Fruit fly (Drosophila melanogaster) whole organism, embryonic: ENCODE results near the gene tral.

Experiments
- ATbp ChIP-seq: fragments of 200-800 bp; sonication (Bioruptor generic); optimal IDR thresholded peaks from 2 replicates; lab custom pipeline; 2017; ENCODE audit warnings: missing biosample characterization, mild to moderate bottlenecking, missing genetic modification characterization, missing genetic modification reagents
- Abd-B ChIP-seq: fragments of 200-800 bp; sonication (Bioruptor generic); optimal IDR thresholded peaks from 2 replicates; lab custom pipeline; 2018; ENCODE audit warnings: missing biosample characterization, mild to moderate bottlenecking, missing genetic modification characterization, moderate library complexity
- Awh ChIP-seq: fragments of 200-800 bp; sonication (Bioruptor generic); IDR thresholded peaks from 2 replicates; pipeline ENCODE4, ENCODE4 v1.3.6; 2022; ENCODE audit warnings: missing biosample characterization, missing genetic modification characterization
- CG10321 ChIP-seq: fragments of 200-800 bp; sonication (Bioruptor generic); IDR thresholded peaks from 2 replicates; pipeline ENCODE4 v1.3.6; 2022; ENCODE audit warnings: missing biosample characterization, missing genetic modification characterization
- CG10462 ChIP-seq: fragments of 200-800 bp; sonication (Bioruptor generic); optimal IDR thresholded peaks from 2 replicates; lab custom pipeline; 2016; ENCODE audit warnings: missing biosample characterization, missing genetic modification characterization
- CG11504 ChIP-seq: fragments of 200-800 bp; sonication (Bioruptor generic); optimal IDR thresholded peaks from 3 replicates; lab custom pipeline; 2019; ENCODE audit warnings: missing biosample characterization, mild to moderate bottlenecking, missing genetic modification characterization, moderate library complexity
- CG12299 ChIP-seq: fragments of 200-800 bp; sonication (Bioruptor generic); optimal IDR thresholded peaks from 2 replicates; lab custom pipeline; 2018; ENCODE audit warnings: missing biosample characterization, mild to moderate bottlenecking, missing genetic modification characterization
- CG14050 ChIP-seq: fragments of 200-800 bp; sonication (Bioruptor generic); IDR thresholded peaks from 3 replicates; pipeline ENCODE4 v1.3.6; 2022; ENCODE audit warnings: missing biosample characterization, missing genetic modification characterization
- CG15073 ChIP-seq: fragments of 200-800 bp; sonication (Bioruptor generic); optimal IDR thresholded peaks from 2 replicates; lab custom pipeline; 2016; ENCODE audit warnings: missing biosample characterization, missing genetic modification characterization
- CG1603 ChIP-seq: fragments of 200-800 bp; sonication (Bioruptor generic); optimal IDR thresholded peaks from 2 replicates; lab custom pipeline; 2019; ENCODE audit warnings: missing biosample characterization, mild to moderate bottlenecking, missing genetic modification characterization, moderate library complexity
- CG3065 ChIP-seq: fragments of 200-800 bp; sonication (Bioruptor generic); optimal IDR thresholded peaks from 2 replicates; lab custom pipeline; 2016; ENCODE audit warnings: missing biosample characterization, missing genetic modification characterization
- CG33213 ChIP-seq: fragments of 200-800 bp; sonication (Bioruptor generic); optimal IDR thresholded peaks from 3 replicates; lab custom pipeline; 2016; ENCODE audit warnings: missing biosample characterization, missing genetic modification characterization
- CG33557 ChIP-seq: fragments of 200-800 bp; sonication (Bioruptor generic); optimal IDR thresholded peaks from 2 replicates; lab custom pipeline; 2019; ENCODE audit warnings: missing biosample characterization, mild to moderate bottlenecking, missing genetic modification characterization, moderate library complexity
- CG4424 ChIP-seq: fragments of 200-800 bp; sonication (Bioruptor generic); optimal IDR thresholded peaks from 3 replicates; lab custom pipeline; 2016; ENCODE audit warnings: missing biosample characterization, missing genetic modification characterization
- CG5180 ChIP-seq: fragments of 200-800 bp; sonication (Bioruptor generic); optimal IDR thresholded peaks from 3 replicates; lab custom pipeline; 2017; ENCODE audit warnings: missing biosample characterization, missing genetic modification characterization, mild to moderate bottlenecking, moderate library complexity, missing genetic modification reagents
- D ChIP-seq, 2 experiments: fragments of 200-800 bp in 1 of 2; fragments of >200 bp in 1 of 2; sonication (Bioruptor generic) in 1 of 2; optimal IDR thresholded peaks; 2 replicates in 1 of 2; 3 replicates in 1 of 2; lab custom pipeline; 2017; ENCODE audit warnings: mild to moderate bottlenecking in 1 of 2, missing biosample characterization in 1 of 2, missing genetic modification characterization in 1 of 2, missing genetic modification reagents in 1 of 2
- Dbx ChIP-seq: fragments of 200-800 bp; sonication (Bioruptor generic); IDR thresholded peaks from 3 replicates; pipeline ENCODE4 v1.3.6; 2022; ENCODE audit warnings: missing biosample characterization, missing genetic modification characterization
- Dek ChIP-seq: fragments of 200-800 bp; sonication (Bioruptor generic); optimal IDR thresholded peaks from 3 replicates; lab custom pipeline; 2019; ENCODE audit warnings: missing biosample characterization, mild to moderate bottlenecking, missing genetic modification characterization, moderate library complexity
- Dp ChIP-seq: fragments of 200-800 bp; sonication (Bioruptor generic); optimal IDR thresholded peaks from 2 replicates; lab custom pipeline; 2018; ENCODE audit warnings: missing biosample characterization, mild to moderate bottlenecking, missing genetic modification characterization, moderate library complexity
- Dref ChIP-seq: fragments of 200-800 bp; sonication (Bioruptor generic); IDR thresholded peaks from 2 replicates; pipeline ENCODE4 v1.3.6; 2022; ENCODE audit warnings: missing biosample characterization, missing genetic modification characterization
- Elba2 ChIP-seq: fragments of 200-800 bp; sonication (Bioruptor generic); optimal IDR thresholded peaks from 3 replicates; lab custom pipeline; 2016; ENCODE audit warnings: missing biosample characterization, missing genetic modification characterization
- Fer2 ChIP-seq: fragments of 200-800 bp; sonication (Bioruptor generic); optimal IDR thresholded peaks from 2 replicates; lab custom pipeline; 2018; ENCODE audit warnings: missing biosample characterization, mild to moderate bottlenecking, missing genetic modification characterization, moderate library complexity
- Fer3 ChIP-seq: fragments of 200-800 bp; sonication (Bioruptor generic); optimal IDR thresholded peaks from 2 replicates; lab custom pipeline; 2018; ENCODE audit warnings: missing biosample characterization, mild to moderate bottlenecking, missing genetic modification characterization, moderate library complexity
- Gsc ChIP-seq: fragments of 200-800 bp; sonication (Bioruptor generic); IDR thresholded peaks from 2 replicates; pipeline ENCODE4 v1.3.6; 2022; ENCODE audit warnings: missing biosample characterization, missing genetic modification characterization
- HHEX ChIP-seq: fragments of 200-800 bp; sonication (Bioruptor generic); optimal IDR thresholded peaks from 3 replicates; lab custom pipeline; 2017; ENCODE audit warnings: missing biosample characterization, mild to moderate bottlenecking, missing genetic modification characterization, missing genetic modification reagents
- HmgD ChIP-seq: fragments of 200-800 bp; sonication (Bioruptor generic); optimal IDR thresholded peaks from 3 replicates; lab custom pipeline; 2016; ENCODE audit warnings: missing biosample characterization, missing genetic modification characterization
- Kr ChIP-seq: fragments of 200-800 bp; sonication (Bioruptor generic); optimal IDR thresholded peaks from 2 replicates; lab custom pipeline; 2017; ENCODE audit warnings: missing biosample characterization, mild to moderate bottlenecking, missing genetic modification characterization
- Lim3 ChIP-seq: fragments of 200-800 bp; sonication (Bioruptor generic); IDR thresholded peaks from 2 replicates; pipeline ENCODE4 v1.3.6; 2022; ENCODE audit warnings: missing biosample characterization, missing genetic modification characterization
- MTF-1 ChIP-seq: fragments of 200-800 bp; sonication (Bioruptor generic); optimal IDR thresholded peaks from 2 replicates; lab custom pipeline; 2018; ENCODE audit warnings: missing biosample characterization, mild to moderate bottlenecking, missing genetic modification characterization, borderline replicate concordance
- NK7.1 ChIP-seq: fragments of 200-800 bp; sonication (Bioruptor generic); optimal IDR thresholded peaks from 3 replicates; lab custom pipeline; 2016; ENCODE audit warnings: missing biosample characterization, missing genetic modification characterization
- Oli ChIP-seq: fragments of 200-800 bp; sonication (Bioruptor generic); optimal IDR thresholded peaks from 2 replicates; lab custom pipeline; 2018; ENCODE audit warnings: missing biosample characterization, mild to moderate bottlenecking, missing genetic modification characterization, moderate library complexity
- Poxn ChIP-seq: fragments of 200-800 bp; sonication (Bioruptor generic); IDR thresholded peaks from 2 replicates; pipeline ENCODE4 v1.3.6; 2022; ENCODE audit warnings: missing biosample characterization, missing genetic modification characterization
- bab2 ChIP-seq: fragments of 200-800 bp; sonication (Bioruptor generic); optimal IDR thresholded peaks from 2 replicates; lab custom pipeline; 2016; ENCODE audit warnings: missing biosample characterization, missing genetic modification characterization
- bowl ChIP-seq: fragments of 200-800 bp; sonication (Bioruptor generic); IDR thresholded peaks from 2 replicates; pipeline ENCODE4 v1.3.6; 2022; ENCODE audit warnings: missing biosample characterization, missing genetic modification characterization
- cwo ChIP-seq: fragments of 200-800 bp; sonication (Bioruptor generic); optimal IDR thresholded peaks from 3 replicates; lab custom pipeline; 2017; ENCODE audit warnings: missing biosample characterization, missing genetic modification characterization, mild to moderate bottlenecking, moderate library complexity, missing genetic modification reagents
- emc ChIP-seq: fragments of 200-800 bp; sonication (Bioruptor generic); optimal IDR thresholded peaks from 2 replicates; lab custom pipeline; 2016; ENCODE audit warnings: missing biosample characterization, missing genetic modification characterization
- fd3F ChIP-seq: fragments of 200-800 bp; sonication (Bioruptor generic); optimal IDR thresholded peaks from 2 replicates; lab custom pipeline; 2018; ENCODE audit warnings: missing biosample characterization, mild to moderate bottlenecking, missing genetic modification characterization, moderate library complexity
- gcm ChIP-seq: fragments of 200-800 bp; sonication (Bioruptor generic); optimal IDR thresholded peaks from 2 replicates; lab custom pipeline; 2019; ENCODE audit warnings: missing biosample characterization, mild to moderate bottlenecking, missing genetic modification characterization, moderate library complexity
- gem ChIP-seq: fragments of 200-800 bp; sonication (Bioruptor generic); optimal IDR thresholded peaks from 2 replicates; lab custom pipeline; 2019; ENCODE audit warnings: missing biosample characterization, mild to moderate bottlenecking, missing genetic modification characterization, moderate library complexity
- knrl ChIP-seq: fragments of 200-800 bp; sonication (Bioruptor generic); IDR thresholded peaks from 3 replicates; pipeline ENCODE4 v1.3.6; 2022; ENCODE audit warnings: missing biosample characterization, missing genetic modification characterization; ENCODE audit not compliant: partially characterized antibody
- phol ChIP-seq: fragments of 200-800 bp; sonication (Bioruptor generic); optimal IDR thresholded peaks from 3 replicates; lab custom pipeline; 2018; ENCODE audit warnings: missing biosample characterization, mild to moderate bottlenecking, missing genetic modification characterization, moderate library complexity
- pum ChIP-seq: fragments of 200-800 bp; sonication (Bioruptor generic); optimal IDR thresholded peaks from 2 replicates; lab custom pipeline; 2016; ENCODE audit warnings: missing biosample characterization, missing genetic modification characterization
- salm ChIP-seq: fragments of 200-800 bp; sonication (Bioruptor generic); optimal IDR thresholded peaks from 2 replicates; lab custom pipeline; 2018; ENCODE audit warnings: missing biosample characterization, mild to moderate bottlenecking, missing genetic modification characterization
- sim ChIP-seq: fragments of 200-800 bp; sonication (Bioruptor generic); IDR thresholded peaks from 2 replicates; pipeline ENCODE4 v1.3.6; 2022; ENCODE audit warnings: missing biosample characterization, missing genetic modification characterization
- stc ChIP-seq: fragments of 200-800 bp; sonication (Bioruptor generic); IDR thresholded peaks from 2 replicates; pipeline ENCODE4 v1.3.6; 2022; ENCODE audit warnings: missing biosample characterization, missing genetic modification characterization
- sug ChIP-seq: fragments of 200-800 bp; optimal IDR thresholded peaks from 2 replicates; lab custom pipeline; 2019; ENCODE audit warnings: missing biosample characterization, mild to moderate bottlenecking, missing genetic modification characterization, moderate library complexity
- tgo ChIP-seq: fragments of 200-800 bp; sonication (Bioruptor generic); IDR thresholded peaks from 3 replicates; pipeline ENCODE4 v1.3.6; 2022; ENCODE audit warnings: missing biosample characterization, missing genetic modification characterization
- vfl ChIP-seq: fragments of 200-800 bp; sonication (Bioruptor generic); optimal IDR thresholded peaks from 2 replicates; lab custom pipeline; 2016; ENCODE audit warnings: missing biosample characterization, missing genetic modification characterization
- vnd ChIP-seq: fragments of 200-800 bp; sonication (Bioruptor generic); IDR thresholded peaks from 3 replicates; pipeline ENCODE4 v1.3.6; 2022; ENCODE audit warnings: missing biosample characterization, missing genetic modification characterization; ENCODE audit not compliant: partially characterized antibody

tral gene

DNA sequence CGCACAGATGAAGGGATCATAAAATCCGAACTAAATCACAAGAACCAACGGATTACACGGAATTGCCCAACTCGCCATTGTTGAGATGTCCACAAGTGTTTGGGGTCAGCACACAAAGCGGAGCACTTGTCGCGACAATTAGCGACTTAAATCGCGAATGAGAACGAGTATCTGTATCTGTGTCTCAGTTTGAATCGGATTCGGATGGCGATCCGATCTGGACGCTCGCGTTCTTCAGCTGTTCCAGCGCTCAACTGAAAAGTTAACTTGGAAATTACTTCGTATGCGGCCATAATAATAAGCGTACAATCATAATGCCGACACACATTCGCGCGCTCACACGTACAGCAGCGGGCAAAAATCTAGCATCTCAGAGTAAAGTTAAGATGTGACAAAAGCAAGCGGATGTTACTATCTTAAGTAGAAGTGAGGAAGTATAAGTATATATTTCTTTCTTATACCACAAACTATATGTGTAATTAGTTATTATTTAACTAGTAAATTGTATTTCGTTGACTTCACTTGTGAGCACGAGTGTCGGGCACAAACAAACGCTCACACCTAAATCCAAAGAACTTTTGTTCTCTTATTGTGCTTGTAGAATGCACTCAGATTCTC, 24.3 kb upstream of the tral start, which contains the start of gene CG10660 (continued):
- peak; percentile 76 for TF ChIP-seq fd3F (GFP tag; lab: Kevin White, UChicago)
- TF ChIP-seq Abd-B = peak; percentile 66
- TF ChIP-seq Gsc (GFP tag; lab: Robert Waterston, UW) = no peak; the same call in 1 of the 2 replicates
- peak; percentile 95 for TF ChIP-seq ATbp (GFP tag; lab: Kevin White, UChicago)
- TF ChIP-seq CG5180 = peak; percentile 68
- peak; percentile 93 for TF ChIP-seq CG11504 (tag; lab: Kevin White, UChicago)
- peak; percentile 94 for TF ChIP-seq gem (tag; lab: Kevin White, UChicago)
- peak; percentile 53 for TF ChIP-seq CG33213 (GFP tag; lab: Kevin White, UChicago)
- peak; percentile 66; the same call in 1 of the 2 replicates for TF ChIP-seq bowl (GFP tag; lab: Robert Waterston, UW)
- peak; percentile 93 for TF ChIP-seq Oli (tag; lab: Kevin White, UChicago)
- peak; percentile 80 for TF ChIP-seq CG12299
- peak; percentile 22 for TF ChIP-seq CG15073 (GFP tag; lab: Kevin White, UChicago)
- no peak for TF ChIP-seq D (optimal IDR thresholded peaks at IDR 0.05; lab: Kevin White, UChicago)
- TF ChIP-seq D (GFP tag; optimal IDR thresholded peaks at IDR 0.05; lab: Kevin White, UChicago) = peak; percentile 88
- TF ChIP-seq NK7.1 (GFP tag; lab: Kevin White, UChicago) = peak; percentile 54
- TF ChIP-seq CG10321 (GFP tag; lab: Robert Waterston, UW) = peak; percentile 69; the same call in 1 of the 2 replicates
- no peak for TF ChIP-seq Poxn (GFP tag; lab: Robert Waterston, UW)
- peak; percentile 81 for TF ChIP-seq Awh (GFP tag; lab: Robert Waterston, UW)
- no peak for TF ChIP-seq Dp (GFP tag; lab: Kevin White, UChicago)
- peak; percentile 81 for TF ChIP-seq Fer3
- TF ChIP-seq CG1603 (tag; lab: Kevin White, UChicago) = peak; percentile 96
- peak; percentile 80 for TF ChIP-seq tgo (GFP tag; lab: Robert Waterston, UW)
- TF ChIP-seq knrl = no peak
- TF ChIP-seq stc = peak; percentile 90
- no peak for TF ChIP-seq HmgD
- no peak for TF ChIP-seq emc (GFP tag; lab: Kevin White, UChicago)
- no peak for TF ChIP-seq Dref
- peak; percentile 74 for TF ChIP-seq Dbx (GFP tag; lab: Robert Waterston, UW)
- no peak for TF ChIP-seq vnd (GFP tag; lab: Robert Waterston, UW)
- TF ChIP-seq Lim3 (GFP tag; lab: Robert Waterston, UW) = 0 out of 2 replicates have a peak, but pooled peaks have one; percentile 11
- peak; percentile 11 for TF ChIP-seq vfl (GFP tag; lab: Kevin White, UChicago)
- peak; percentile 86 for TF ChIP-seq Dek (tag; lab: Kevin White, UChicago)
- peak; percentile 77 for TF ChIP-seq MTF-1 (GFP tag; lab: Kevin White, UChicago)
- peak; percentile 80 for TF ChIP-seq CG4424 (GFP tag; lab: Kevin White, UChicago)
- TF ChIP-seq gcm (GFP tag; lab: Kevin White, UChicago) = peak; percentile 89
- no peak for TF ChIP-seq Fer2 (tag; lab: Kevin White, UChicago)
- peak; percentile 75 for TF ChIP-seq cwo
- TF ChIP-seq pum (GFP tag; lab: Kevin White, UChicago) = peak; percentile 74
- peak; percentile 67 for TF ChIP-seq sug (tag; lab: Kevin White, UChicago)
- peak; percentile 52 for TF ChIP-seq CG33557 (GFP tag; lab: Kevin White, UChicago)
- peak; percentile 84 for TF ChIP-seq CG14050 (GFP tag; lab: Robert Waterston, UW)
- TF ChIP-seq salm = peak; percentile 90
- peak; percentile 85 for TF ChIP-seq sim (GFP tag; lab: Robert Waterston, UW)
- peak; percentile 43 for TF ChIP-seq CG10462 (GFP tag; lab: Kevin White, UChicago)
- TF ChIP-seq Elba2 (GFP tag; lab: Kevin White, UChicago) = no peak
- TF ChIP-seq HHEX (GFP tag; lab: Kevin White, UChicago) = peak; percentile 82
- TF ChIP-seq Kr (GFP tag; lab: Kevin White, UChicago) = no peak
- peak; percentile 79 for TF ChIP-seq bab2
- peak; percentile 55 for TF ChIP-seq CG3065
- TF ChIP-seq phol (tag; lab: Kevin White, UChicago) = peak; percentile 86
